Fruit fly (Drosophila melanogaster) whole organism, embryonic: ENCODE results near the gene Rab26.

Experiments used
- Atf6 ChIP-seq: fragments of 200-800 bp; sonication (Bioruptor generic); IDR thresholded peaks from 2 replicates; pipeline ENCODE4 v1.3.6; 2022; ENCODE audit warnings: missing biosample characterization, missing genetic modification characterization
- Awh ChIP-seq: fragments of 200-800 bp; sonication (Bioruptor generic); IDR thresholded peaks from 2 replicates; pipeline ENCODE4, ENCODE4 v1.3.6; 2022; ENCODE audit warnings: missing biosample characterization, missing genetic modification characterization
- CG10462 ChIP-seq: fragments of 200-800 bp; sonication (Bioruptor generic); optimal IDR thresholded peaks from 2 replicates; lab custom pipeline; 2016; ENCODE audit warnings: missing biosample characterization, missing genetic modification characterization
- CG11247 ChIP-seq: fragments of 200-800 bp; sonication (Bioruptor generic); IDR thresholded peaks from 2 replicates; pipeline ENCODE4 v1.3.6; 2022; ENCODE audit warnings: missing biosample characterization, missing genetic modification characterization
- CG12769 ChIP-seq: fragments of 200-800 bp; sonication (Bioruptor generic); optimal IDR thresholded peaks from 2 replicates; lab custom pipeline; 2019; ENCODE audit warnings: missing biosample characterization, mild to moderate bottlenecking, missing genetic modification characterization, moderate library complexity
- CG13424 ChIP-seq: fragments of 200-800 bp; sonication (Bioruptor generic); optimal IDR thresholded peaks from 2 replicates; lab custom pipeline; 2019; ENCODE audit warnings: missing biosample characterization, mild to moderate bottlenecking, missing genetic modification characterization, moderate library complexity
- CG13894 ChIP-seq: fragments of 200-800 bp; sonication (Bioruptor generic); optimal IDR thresholded peaks from 3 replicates; lab custom pipeline; 2018; ENCODE audit warnings: missing biosample characterization, mild to moderate bottlenecking, missing genetic modification characterization, moderate library complexity
- CG14050 ChIP-seq: fragments of 200-800 bp; sonication (Bioruptor generic); IDR thresholded peaks from 3 replicates; pipeline ENCODE4 v1.3.6; 2022; ENCODE audit warnings: missing biosample characterization, missing genetic modification characterization
- CG14860 ChIP-seq: fragments of 200-800 bp; sonication (Bioruptor generic); IDR thresholded peaks from 3 replicates; pipeline ENCODE4 v1.3.6; 2022; ENCODE audit warnings: missing biosample characterization, missing genetic modification characterization; ENCODE audit not compliant: partially characterized antibody
- CG16813 ChIP-seq: fragments of 200-800 bp; sonication (Bioruptor generic); IDR thresholded peaks from 3 replicates; pipeline ENCODE4 v1.3.6; 2022; ENCODE audit warnings: missing biosample characterization, missing genetic modification characterization; ENCODE audit not compliant: partially characterized antibody
- CG16863 ChIP-seq: fragments of 200-800 bp; sonication (Bioruptor generic); optimal IDR thresholded peaks from 3 replicates; lab custom pipeline; 2016; ENCODE audit warnings: missing biosample characterization, missing genetic modification characterization
- CG17359 ChIP-seq: fragments of 200-800 bp; sonication (Bioruptor generic); optimal IDR thresholded peaks from 3 replicates; lab custom pipeline; 2018; ENCODE audit warnings: missing biosample characterization, mild to moderate bottlenecking, missing genetic modification characterization, moderate library complexity
- CG2120 ChIP-seq: fragments of 200-800 bp; sonication (Bioruptor generic); optimal IDR thresholded peaks from 3 replicates; lab custom pipeline; 2016; ENCODE audit warnings: missing biosample characterization, missing genetic modification characterization
- CG2199 ChIP-seq: fragments of 200-800 bp; sonication (Bioruptor generic); IDR thresholded peaks from 3 replicates; pipeline ENCODE4 v1.3.6; 2022; ENCODE audit warnings: missing biosample characterization, missing genetic modification characterization
- CG2202 ChIP-seq: fragments of 200-800 bp; sonication (Bioruptor generic); optimal IDR thresholded peaks from 2 replicates; lab custom pipeline; 2018; ENCODE audit warnings: missing biosample characterization, mild to moderate bottlenecking, missing genetic modification characterization
- CG31224 ChIP-seq: fragments of 200-800 bp; sonication (Bioruptor generic); IDR thresholded peaks from 2 replicates; pipeline ENCODE4 v1.3.6; 2022; ENCODE audit warnings: missing biosample characterization, missing genetic modification characterization
- CG3995 ChIP-seq: fragments of 200-800 bp; sonication (Bioruptor generic); optimal IDR thresholded peaks from 3 replicates; lab custom pipeline; 2016; ENCODE audit warnings: missing biosample characterization, missing genetic modification characterization
- CG4328 ChIP-seq: fragments of 200-800 bp; sonication (Bioruptor generic); optimal IDR thresholded peaks from 3 replicates; lab custom pipeline; 2017; ENCODE audit warnings: missing biosample characterization, missing genetic modification reagents, missing genetic modification characterization
- CG7357 ChIP-seq: fragments of 200-800 bp; sonication (Bioruptor generic); IDR thresholded peaks from 3 replicates; pipeline ENCODE4 v1.3.6; 2022; ENCODE audit warnings: missing biosample characterization, missing genetic modification characterization
- CG8478 ChIP-seq: fragments of >200 bp; optimal IDR thresholded peaks from 2 replicates; lab custom pipeline; 2018
- Gsc ChIP-seq: fragments of 200-800 bp; sonication (Bioruptor generic); IDR thresholded peaks from 2 replicates; pipeline ENCODE4 v1.3.6; 2022; ENCODE audit warnings: missing biosample characterization, missing genetic modification characterization
- HHEX ChIP-seq: fragments of 200-800 bp; sonication (Bioruptor generic); optimal IDR thresholded peaks from 3 replicates; lab custom pipeline; 2017; ENCODE audit warnings: missing biosample characterization, mild to moderate bottlenecking, missing genetic modification characterization, missing genetic modification reagents
- Jarid2 ChIP-seq: fragments of 200-800 bp; sonication (Bioruptor generic); optimal IDR thresholded peaks from 3 replicates; lab custom pipeline; 2017; ENCODE audit warnings: mild to moderate bottlenecking, missing biosample characterization, missing genetic modification reagents, missing genetic modification characterization
- Myb ChIP-seq: fragments of 200-800 bp; sonication (Bioruptor generic); optimal IDR thresholded peaks from 2 replicates; lab custom pipeline; 2016; ENCODE audit warnings: missing biosample characterization, missing genetic modification characterization
- Pdp1 ChIP-seq, 2 experiments: fragments of 200-800 bp; sonication (Bioruptor generic); optimal IDR thresholded peaks; 3 replicates each; lab custom pipeline; 2016; ENCODE audit warnings: missing biosample characterization in 2 of 2, missing genetic modification characterization in 2 of 2, mild to moderate bottlenecking in 1 of 2, moderate library complexity in 1 of 2
- Rfx ChIP-seq: fragments of 200-800 bp; sonication (Bioruptor generic); IDR thresholded peaks from 2 replicates; pipeline ENCODE4 v1.3.6; 2022; ENCODE audit warnings: missing biosample characterization, missing genetic modification characterization
- Side ChIP-seq: fragments of 200-800 bp; sonication (Bioruptor generic); optimal IDR thresholded peaks from 2 replicates; lab custom pipeline; 2016; ENCODE audit warnings: missing biosample characterization, missing genetic modification characterization
- Tbp ChIP-seq: fragments of >200 bp; optimal IDR thresholded peaks from 2 replicates; lab custom pipeline; 2018; ENCODE audit warnings: missing biosample characterization, missing genetic modification characterization
- abd-A ChIP-seq: fragments of 200-800 bp; sonication (Bioruptor generic); optimal IDR thresholded peaks from 3 replicates; lab custom pipeline; 2019; ENCODE audit warnings: missing biosample characterization, mild to moderate bottlenecking, missing genetic modification characterization, moderate library complexity
- ato ChIP-seq: fragments of 200-800 bp; sonication (Bioruptor generic); IDR thresholded peaks from 2 replicates; pipeline ENCODE4 v1.3.6; 2022; ENCODE audit warnings: missing biosample characterization, missing genetic modification characterization; ENCODE audit not compliant: partially characterized antibody
- az2 ChIP-seq: fragments of 200-800 bp; sonication (Bioruptor generic); optimal IDR thresholded peaks from 3 replicates; lab custom pipeline; 2016; ENCODE audit warnings: missing biosample characterization, missing genetic modification characterization
- chinmo ChIP-seq: fragments of 200-800 bp; sonication (Bioruptor generic); IDR thresholded peaks from 4 replicates; pipeline ENCODE4 v1.3.6; 2022; ENCODE audit warnings: missing biosample characterization, missing genetic modification characterization; ENCODE audit not compliant: partially characterized antibody
- chn ChIP-seq: fragments of 200-800 bp; sonication (Bioruptor generic); optimal IDR thresholded peaks from 2 replicates; lab custom pipeline; 2016; ENCODE audit warnings: missing biosample characterization, missing genetic modification characterization
- dmrt11E ChIP-seq: fragments of 200-800 bp; sonication (Bioruptor generic); optimal IDR thresholded peaks from 3 replicates; lab custom pipeline; 2018; ENCODE audit warnings: missing biosample characterization, mild to moderate bottlenecking, missing genetic modification characterization, moderate library complexity
- gcm2 ChIP-seq: fragments of 200-800 bp; sonication (Bioruptor generic); optimal IDR thresholded peaks from 2 replicates; lab custom pipeline; 2016; ENCODE audit warnings: missing biosample characterization, missing genetic modification characterization
- hkb ChIP-seq, 2 experiments: fragments of 200-800 bp in 1 of 2; fragments of >200 bp in 1 of 2; sonication (Bioruptor generic) in 1 of 2; IDR thresholded peaks in 1 of 2; optimal IDR thresholded peaks in 1 of 2; 2 replicates each; pipeline versions ENCODE4 v1.3.6 to Lab custom; 2017 to 2022; ENCODE audit warnings: missing biosample characterization in 1 of 2, missing genetic modification characterization in 1 of 2
- lola ChIP-seq, 3 experiments: fragments of >200 bp in 2 of 3; fragments of 200-800 bp in 1 of 3; sonication (Bioruptor generic) in 1 of 3; optimal IDR thresholded peaks; 2 replicates each; lab custom pipeline; 2017 to 2019; ENCODE audit warnings: missing biosample characterization in 3 of 3, missing genetic modification characterization in 3 of 3, mild to moderate bottlenecking in 1 of 3, moderate library complexity in 1 of 3
- lov ChIP-seq, 2 experiments: fragments of 200-800 bp in 1 of 2; fragments of >200 bp in 1 of 2; sonication (Bioruptor generic) in 1 of 2; IDR thresholded peaks in 1 of 2; optimal IDR thresholded peaks in 1 of 2; 2 replicates in 1 of 2; 3 replicates in 1 of 2; pipeline versions ENCODE4 v1.3.6 to Lab custom; 2017 to 2022; ENCODE audit warnings: missing biosample characterization in 1 of 2, missing genetic modification characterization in 1 of 2
- nmo ChIP-seq: fragments of 200-800 bp; sonication (Bioruptor generic); optimal IDR thresholded peaks from 2 replicates; lab custom pipeline; 2018; ENCODE audit warnings: missing biosample characterization, mild to moderate bottlenecking, missing genetic modification characterization, moderate library complexity
- pb ChIP-seq: fragments of 200-800 bp; sonication (Bioruptor generic); optimal IDR thresholded peaks from 3 replicates; lab custom pipeline; 2016; ENCODE audit warnings: missing biosample characterization, missing genetic modification characterization
- sisA ChIP-seq: fragments of 200-800 bp; sonication (Bioruptor generic); IDR thresholded peaks from 2 replicates; pipeline ENCODE4 v1.3.6; 2022; ENCODE audit warnings: missing biosample characterization, missing genetic modification characterization
- stwl ChIP-seq: fragments of 200-800 bp; sonication (Bioruptor generic); optimal IDR thresholded peaks from 3 replicates; lab custom pipeline; 2018; ENCODE audit warnings: missing biosample characterization, mild to moderate bottlenecking, missing genetic modification characterization, moderate library complexity
- vvl ChIP-seq: fragments of 200-800 bp; sonication (Bioruptor generic); IDR thresholded peaks from 2 replicates; pipeline ENCODE4 v1.3.6; 2022; ENCODE audit warnings: missing biosample characterization, missing genetic modification characterization
- zf30C ChIP-seq: fragments of 200-800 bp; sonication (Bioruptor generic); optimal IDR thresholded peaks from 3 replicates; lab custom pipeline; 2018; ENCODE audit warnings: missing biosample characterization, mild to moderate bottlenecking, missing genetic modification characterization

Rab26 gene

dm6 chr3L:21291055-21291454 is 27.5 kb upstream of the Rab26 start (continued):
- TF ChIP-seq CG7357 (GFP tag; lab: Robert Waterston, UW) (no peak), lov (optimal IDR thresholded peaks at IDR 0.05; lab: Kevin White, UChicago) (no peak), lov (GFP tag; IDR thresholded peaks at IDR 0.05; lab: Robert Waterston, UW) (no peak), Atf6 (no peak), CG13894 (tag; lab: Kevin White, UChicago) (no peak), hkb (optimal IDR thresholded peaks at IDR 0.05; lab: Kevin White, UChicago) (no peak), hkb (GFP tag; IDR thresholded peaks at IDR 0.05; lab: Robert Waterston, UW) (no peak), dmrt11E (no peak), zf30C (GFP tag; lab: Kevin White, UChicago) (no peak), chinmo (GFP tag; lab: Robert Waterston, UW) (0 out of 4 replicates have a peak, but pooled peaks have one; percentile 35), Pdp1 (GFP tag; optimal IDR thresholded peaks at IDR 0.05; lab: Kevin White, UChicago) (peak in 1 of 2 experiments; percentile 20), sisA (GFP tag; lab: Robert Waterston, UW) (no peak), Awh (GFP tag; lab: Robert Waterston, UW) (peak; percentile 64), CG16863 (GFP tag; lab: Kevin White, UChicago) (no peak), CG14050 (GFP tag; lab: Robert Waterston, UW) (no peak)
- TF ChIP-seq, all 482 proteins: peak for 5

dm6 chr3L:21292700-21293099 is 25.9 kb upstream of the Rab26 start, which contains the start of gene Cpr78Ca:
Gene Cpr78Ca, minus strand, starts transcription at chr3L:21292800.
- TF ChIP-seq CG14860 (no peak), CG10462 (no peak), Myb (GFP tag; lab: Kevin White, UChicago) (no peak), CG8478 (lab: Kevin White, UChicago) (no peak), Tbp (GFP tag; lab: Kevin White, UChicago) (no peak), CG31224 (GFP tag; lab: Robert Waterston, UW) (no peak), CG2120 (no peak), CG17359 (tag; lab: Kevin White, UChicago) (no peak), pb (GFP tag; lab: Kevin White, UChicago) (no peak), CG13424 (tag; lab: Kevin White, UChicago) (no peak), hkb (optimal IDR thresholded peaks at IDR 0.05; lab: Kevin White, UChicago) (no peak), hkb (GFP tag; IDR thresholded peaks at IDR 0.05; lab: Robert Waterston, UW) (no peak), CG3995 (no peak)

dm6 chr3L:21294202-21294601 is 24.4 kb upstream of the Rab26 start, which contains the start of gene Cpr78Cb:
Gene Cpr78Cb, plus strand, starts transcription at chr3L:21294492.
- TF ChIP-seq CG13894 (tag; lab: Kevin White, UChicago) (peak; percentile 22), abd-A (tag; lab: Kevin White, UChicago) (peak; percentile 80), chinmo (GFP tag; lab: Robert Waterston, UW) (0 out of 4 replicates have a peak, but pooled peaks have one; percentile 6), vvl (GFP tag; lab: Robert Waterston, UW) (peak; percentile 65; the same call in 1 of the 2 replicates), CG2199 (GFP tag; lab: Robert Waterston, UW) (0 out of 3 replicates have a peak, but pooled peaks have one; percentile 53), CG16813 (GFP tag; lab: Robert Waterston, UW) (no peak), lola (GFP tag; optimal IDR thresholded peaks at IDR 0.05; lab: Kevin White, UChicago) (peak in 1 of 3 experiments; percentile 49), CG12769 (peak; percentile 47), CG11247 (GFP tag; lab: Robert Waterston, UW) (0 out of 2 replicates have a peak, but pooled peaks have one; percentile 44), CG2202 (tag; lab: Kevin White, UChicago) (no peak), ato (no peak)
- TF ChIP-seq, all 482 proteins: peak for 8

DNA sequence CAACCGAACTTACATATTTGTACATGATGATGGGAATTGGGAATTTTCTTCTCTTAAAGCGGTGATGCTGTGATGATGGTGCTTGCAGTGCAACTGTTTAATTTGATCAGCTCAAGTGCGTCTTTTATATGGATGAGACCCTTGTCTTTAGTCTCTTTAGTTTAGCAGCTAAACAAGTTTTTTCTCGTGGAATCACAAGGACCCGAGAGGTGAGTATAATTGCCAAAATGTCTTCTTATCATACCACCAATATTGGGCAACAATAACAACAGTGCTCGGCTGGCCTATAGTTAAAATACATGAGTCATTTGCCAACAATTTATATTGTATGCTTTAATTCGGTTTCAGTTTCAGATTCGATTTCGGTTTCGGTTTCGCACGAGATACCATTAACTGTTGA is 20.9 kb upstream of the Rab26 start, which contains the start of gene Edg78E:
Edg78E (minus strand) TSS at position 101 of the 400 bp plus-strand sequence.
- no peak for TF ChIP-seq az2 (GFP tag; lab: Kevin White, UChicago)
- no peak for TF ChIP-seq nmo (GFP tag; lab: Kevin White, UChicago)
- no peak for TF ChIP-seq Rfx
- no peak for TF ChIP-seq Side (GFP tag; lab: Kevin White, UChicago)
- TF ChIP-seq chn (GFP tag; lab: Kevin White, UChicago) = no peak
- TF ChIP-seq gcm2 (GFP tag; lab: Kevin White, UChicago) = no peak
- TF ChIP-seq CG4328 (GFP tag; lab: Kevin White, UChicago) = no peak
- no peak for TF ChIP-seq Gsc
- no peak for TF ChIP-seq Jarid2
- TF ChIP-seq HHEX = no peak
- TF ChIP-seq stwl = no peak
